Worm (Caenorhabditis elegans): ENCODE data around the gene nlf-1.

nlf-1 gene

ce11 chrX:1017456-1017855, at the start of gene nlf-1, which contains the start of gene F55A4.13:
Gene nlf-1, minus strand, starts transcription at chrX:1017567.
Gene F55A4.13, minus strand, starts transcription at chrX:1017556.
- no peak for TF ChIP-seq hlh-17 (GFP tag; optimal IDR thresholded peaks at IDR 0.05; ENCODE audit: borderline replicate concordance)
- no peak for TF ChIP-seq nhr-77 (tag; optimal IDR thresholded peaks at IDR 0.05)
- no peak for TF ChIP-seq nhr-76 (tag; optimal IDR thresholded peaks at IDR 0.05)
- no peak for TF ChIP-seq lin-13 (GFP tag; optimal IDR thresholded peaks at IDR 0.05)
- no peak for TF ChIP-seq unc-62 (GFP tag; optimal IDR thresholded peaks at IDR 0.05)
- TF ChIP-seq zag-1 (tag; optimal IDR thresholded peaks at IDR 0.05): no peak
- no peak for TF ChIP-seq ztf-4 (tag; optimal IDR thresholded peaks at IDR 0.05)
- no peak for TF ChIP-seq pqm-1 (tag; optimal IDR thresholded peaks at IDR 0.05)
- no peak for TF ChIP-seq lin-15B (tag; optimal IDR thresholded peaks at IDR 0.05)

DNA sequence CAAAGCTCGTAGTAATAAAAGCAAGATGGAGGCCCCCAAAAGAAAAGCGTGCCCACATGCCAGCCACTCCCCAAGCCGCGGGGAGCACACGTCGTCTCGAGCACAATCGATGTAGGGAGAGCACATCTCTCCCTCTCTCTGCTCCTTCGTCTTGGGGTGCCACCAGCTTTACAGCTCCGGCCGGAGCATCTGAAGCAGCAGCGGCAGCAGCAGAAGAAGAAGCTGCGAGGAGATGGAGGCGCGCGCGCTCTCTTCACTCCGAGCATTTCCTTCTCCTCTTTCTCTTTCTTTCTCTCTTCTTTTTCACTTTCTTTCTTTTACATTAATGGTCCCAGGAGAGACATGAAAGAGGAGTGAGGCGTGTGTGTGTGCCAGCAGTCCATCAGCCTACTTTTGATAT, 46.7 kb upstream of the nlf-1 start:
- TF ChIP-seq irx-1 (tag; optimal IDR thresholded peaks at IDR 0.05) (peak; percentile 23), nhr-84 (tag; optimal IDR thresholded peaks at IDR 0.05) (no peak), aly-2 (tag; optimal IDR thresholded peaks at IDR 0.05) (no peak), tbx-2 (tag; optimal IDR thresholded peaks at IDR 0.05) (peak; percentile 68), snu-23 (GFP tag; optimal IDR thresholded peaks at IDR 0.05) (peak; percentile 65), ztf-11 (tag; optimal IDR thresholded peaks at IDR 0.05) (peak in 1 of 2 experiments; percentile 17), mab-9 (GFP tag; IDR thresholded peaks at IDR 0.05) (no peak), nhr-19 (GFP tag; conservative IDR thresholded peaks at IDR 0.05) (peak; percentile 44), fkh-10 (GFP tag; optimal IDR thresholded peaks at IDR 0.05) (peak; percentile 79), xbp-1 (tag; optimal IDR thresholded peaks at IDR 0.05) (peak; percentile 21), rnt-1 (tag; optimal IDR thresholded peaks at IDR 0.05) (peak; percentile 64), ceh-82 (tag; optimal IDR thresholded peaks at IDR 0.05) (peak; percentile 4 to 51 (median 43)), snpc-4 (tag; optimal IDR thresholded peaks at IDR 0.05) (no peak), pax-3 (tag; optimal IDR thresholded peaks at IDR 0.05) (no peak), egl-13 (tag; optimal IDR thresholded peaks at IDR 0.05) (peak; percentile 36), lin-35 (GFP tag; optimal IDR thresholded peaks at IDR 0.05) (peak in 1 of 2 experiments; percentile 35), jun-1 (tag; optimal IDR thresholded peaks at IDR 0.05) (peak; percentile 11), mef-2 (tag; optimal IDR thresholded peaks at IDR 0.05) (peak; percentile 24), blmp-1 (tag; optimal IDR thresholded peaks at IDR 0.05) (no peak), unc-130 (tag; optimal IDR thresholded peaks at IDR 0.05) (no peak), nhr-47 (tag; optimal IDR thresholded peaks at IDR 0.05) (peak; percentile 70), ceh-88 (GFP tag; IDR thresholded peaks at IDR 0.05) (no peak), mep-1 (tag; optimal IDR thresholded peaks at IDR 0.05) (peak; percentile 42), unc-62 (GFP tag; optimal IDR thresholded peaks at IDR 0.05) (no peak), C16A3.4 (tag; optimal IDR thresholded peaks at IDR 0.05) (no peak), sptf-1 (tag; optimal IDR thresholded peaks at IDR 0.05) (no peak), lsy-2 (tag; optimal IDR thresholded peaks at IDR 0.05) (peak in 1 of 2 experiments; percentile 49), egl-27 (tag; optimal IDR thresholded peaks at IDR 0.05) (no peak), sox-4 (tag; optimal IDR thresholded peaks at IDR 0.05) (no peak), fkh-8 (tag; optimal IDR thresholded peaks at IDR 0.05) (peak; percentile 66), swsn-7 (tag; optimal IDR thresholded peaks at IDR 0.05) (peak; percentile 62), skn-1 (tag; optimal IDR thresholded peaks at IDR 0.05) (peak; percentile 86), zip-4 (GFP tag; optimal IDR thresholded peaks at IDR 0.05) (no peak), nhr-71 (tag; optimal IDR thresholded peaks at IDR 0.05) (peak; percentile 77), ztf-4 (tag; optimal IDR thresholded peaks at IDR 0.05) (peak; percentile 22), zag-1 (tag; optimal IDR thresholded peaks at IDR 0.05) (no peak), lin-14 (GFP tag; optimal IDR thresholded peaks at IDR 0.05) (peak; percentile 91), ceh-8 (GFP tag; optimal IDR thresholded peaks at IDR 0.05) (peak; percentile 66), mdl-1 (tag; optimal IDR thresholded peaks at IDR 0.05) (peak in 1 of 2 experiments; percentile 31), efl-1 (optimal IDR thresholded peaks at IDR 0.05) (peak in 1 of 2 experiments; percentile 20), efl-1 (GFP tag; optimal IDR thresholded peaks at IDR 0.05 in 1 of 2) (peak in 1 of 2 experiments; percentile 92), unc-86 (tag; optimal IDR thresholded peaks at IDR 0.05) (peak; percentile 57), C34B4.2 (tag; optimal IDR thresholded peaks at IDR 0.05) (no peak), nhr-11 (tag; optimal IDR thresholded peaks at IDR 0.05) (no peak), ces-1 (GFP tag; optimal IDR thresholded peaks at IDR 0.05) (no peak), hpl-2 (GFP tag; optimal IDR thresholded peaks at IDR 0.05) (no peak)
